Worm (Caenorhabditis elegans) whole organism, L4 larva: ENCODE data around the gene nuo-4.

Experiments used
- F44E2.7 ChIP-seq: fragments of 200-800 bp; sonication (Bioruptor generic); IDR thresholded peaks from 2 replicates; pipeline ENCODE4 v2.1.2; 2022; ENCODE audit warnings: missing genetic modification characterization, missing compliant biosample characterization
- F49E8.2 ChIP-seq: sonication (generic microtip); optimal IDR thresholded peaks from 2 replicates; lab custom pipeline; 2016; ENCODE audit warnings: missing compliant biosample characterization, mild to moderate bottlenecking, missing genetic modification characterization, borderline replicate concordance
- R02D3.7 ChIP-seq: fragments of 150-350 bp; sonication (generic microtip); optimal IDR thresholded peaks from 3 replicates; lab custom pipeline; 2014; ENCODE audit warnings: missing biosample characterization, missing genetic modification characterization
- Y48G9A.11 ChIP-seq: fragments of 200-800 bp; sonication (Bioruptor generic); IDR thresholded peaks from 2 replicates; pipeline ENCODE4 v1.3.6; 2022; ENCODE audit warnings: missing genetic modification reagents, missing genetic modification characterization, missing compliant biosample characterization
- Y5F2A.4 ChIP-seq: fragments of 200-800 bp; sonication (Bioruptor generic); optimal IDR thresholded peaks from 2 replicates; lab custom pipeline; 2018; ENCODE audit warnings: mild to moderate bottlenecking, missing genetic modification characterization, missing compliant biosample characterization
- Y75B8A.6 ChIP-seq: fragments of 200-800 bp; sonication (Bioruptor generic); IDR thresholded peaks from 2 replicates; pipeline ENCODE4 v1.3.6; 2022; ENCODE audit warnings: missing genetic modification reagents, missing genetic modification characterization, missing compliant biosample characterization
- aha-1 ChIP-seq: fragments of 150-350 bp; peaks from one replicate; lab custom pipeline; 2014; ENCODE audit warnings: missing biosample characterization, missing genetic modification characterization
- aly-2 ChIP-seq: sonication (generic microtip); optimal IDR thresholded peaks from 2 replicates; lab custom pipeline; 2018; ENCODE audit warnings: missing biosample characterization, missing genetic modification characterization
- ceh-20 ChIP-seq: fragments of 200-800 bp; sonication (Bioruptor generic); IDR thresholded peaks from 2 replicates; pipeline ENCODE4 v1.3.6; 2022; ENCODE audit warnings: missing genetic modification reagents, missing genetic modification characterization, missing compliant biosample characterization
- ceh-82 ChIP-seq: sonication (generic microtip); optimal IDR thresholded peaks from 2 replicates; lab custom pipeline; 2017; ENCODE audit warnings: missing biosample characterization, missing genetic modification characterization
- daf-12 ChIP-seq: fragments of 150-350 bp; optimal IDR thresholded peaks from 2 replicates; lab custom pipeline; 2014; ENCODE audit warnings: missing biosample characterization, missing genetic modification reagents, missing genetic modification characterization
- daf-16 ChIP-seq, 3 experiments: sonication (generic microtip); optimal IDR thresholded peaks; 2 replicates each; lab custom pipeline; 2016 to 2017; ENCODE audit warnings: missing genetic modification characterization in 3 of 3, missing genetic modification reagents in 3 of 3, mild to moderate bottlenecking in 2 of 3, missing compliant biosample characterization in 2 of 3, missing biosample characterization in 1 of 3, moderate library complexity in 1 of 3
- daf-19 ChIP-seq: fragments of 200-800 bp; sonication (Bioruptor generic); conservative IDR thresholded peaks from 2 replicates; pipeline ENCODE4 v1.3.6; 2022; ENCODE audit warnings: missing genetic modification characterization, missing compliant biosample characterization
- dmd-6 ChIP-seq: fragments of 200-800 bp; sonication (Bioruptor generic); IDR thresholded peaks from 2 replicates; pipeline ENCODE4 v1.3.6; 2022; ENCODE audit warnings: missing genetic modification reagents, missing genetic modification characterization, missing compliant biosample characterization
- dve-1 ChIP-seq: sonication (generic microtip); optimal IDR thresholded peaks from 2 replicates; lab custom pipeline; 2017; ENCODE audit warnings: antibody characterized with exemption, mild to moderate bottlenecking, missing genetic modification characterization, missing compliant biosample characterization; ENCODE audit not compliant: insufficient read depth
- fos-1 ChIP-seq: fragments of 150-350 bp; optimal IDR thresholded peaks from 2 replicates; lab custom pipeline; 2014; ENCODE audit warnings: missing biosample characterization, missing genetic modification characterization
- hlh-11 ChIP-seq: fragments of 200-800 bp; sonication (Bioruptor generic); optimal IDR thresholded peaks from 2 replicates; lab custom pipeline; 2018; ENCODE audit warnings: mild to moderate bottlenecking, missing genetic modification characterization, missing compliant biosample characterization
- hlh-30 ChIP-seq: sonication (generic microtip); optimal IDR thresholded peaks from 2 replicates; lab custom pipeline; 2017; ENCODE audit warnings: antibody characterized with exemption, mild to moderate bottlenecking, missing genetic modification characterization, missing compliant biosample characterization; ENCODE audit not compliant: insufficient read depth
- hmg-1.1 ChIP-seq: fragments of 200-800 bp; sonication (Bioruptor generic); IDR thresholded peaks from 2 replicates; pipeline ENCODE4 v1.3.6; 2022; ENCODE audit warnings: missing genetic modification reagents, missing genetic modification characterization, missing compliant biosample characterization
- jun-1 ChIP-seq: fragments of 150-350 bp; optimal IDR thresholded peaks from 2 replicates; lab custom pipeline; 2014; ENCODE audit warnings: missing biosample characterization, missing genetic modification reagents, missing genetic modification characterization
- lin-1 ChIP-seq: fragments of 200-800 bp; sonication (Bioruptor generic); IDR thresholded peaks from 2 replicates; pipeline ENCODE4 v1.3.6; 2022; ENCODE audit warnings: missing genetic modification reagents, missing genetic modification characterization, missing compliant biosample characterization
- lin-15B ChIP-seq: fragments of 150-350 bp; sonication (generic microtip); optimal IDR thresholded peaks from 3 replicates; lab custom pipeline; 2014; ENCODE audit warnings: missing biosample characterization, missing genetic modification characterization
- lin-38 ChIP-seq: fragments of 200-800 bp; sonication (Bioruptor generic); IDR thresholded peaks from 2 replicates; pipeline ENCODE4 v1.3.6; 2022; ENCODE audit warnings: missing genetic modification reagents, missing genetic modification characterization, missing compliant biosample characterization
- lin-39 ChIP-seq: fragments of 150-350 bp; optimal IDR thresholded peaks from 2 replicates; lab custom pipeline; 2014; ENCODE audit warnings: missing biosample characterization, missing genetic modification reagents, missing genetic modification characterization
- lsy-2 ChIP-seq, 2 experiments: fragments of 150-350 bp in 1 of 2; sonication (generic microtip) in 1 of 2; optimal IDR thresholded peaks; 2 replicates each; lab custom pipeline; 2014 to 2017; ENCODE audit warnings: missing biosample characterization in 2 of 2, missing genetic modification characterization in 2 of 2
- madf-9 ChIP-seq: fragments of 200-800 bp; sonication (Bioruptor generic); conservative IDR thresholded peaks from 2 replicates; pipeline ENCODE4 v1.3.6; 2022; ENCODE audit warnings: missing genetic modification reagents, missing genetic modification characterization, missing compliant biosample characterization
- mes-2 ChIP-seq: sonication (generic microtip); optimal IDR thresholded peaks from 2 replicates; lab custom pipeline; 2016; ENCODE audit warnings: missing genotype, mild to moderate bottlenecking, missing genetic modification characterization, missing compliant biosample characterization; ENCODE audit not compliant: poor library complexity, severe bottlenecking
- nhr-102 ChIP-seq: sonication (generic microtip); optimal IDR thresholded peaks from 2 replicates; lab custom pipeline; 2016; ENCODE audit warnings: mild to moderate bottlenecking, missing genetic modification characterization, moderate library complexity, missing compliant biosample characterization
- nhr-111 ChIP-seq: fragments of 200-800 bp; sonication (Bioruptor generic); optimal IDR thresholded peaks from 2 replicates; lab custom pipeline; 2018; ENCODE audit warnings: mild to moderate bottlenecking, missing genetic modification characterization, missing compliant biosample characterization
- nhr-28 ChIP-seq: fragments of 150-350 bp; optimal IDR thresholded peaks from 2 replicates; lab custom pipeline; 2014; ENCODE audit warnings: missing biosample characterization, missing genetic modification characterization
- nhr-41 ChIP-seq: fragments of 200-800 bp; sonication (Bioruptor generic); IDR thresholded peaks from 2 replicates; pipeline ENCODE4 v1.3.6; 2022; ENCODE audit warnings: missing genetic modification reagents, missing genetic modification characterization, missing compliant biosample characterization
- nhr-42 ChIP-seq: fragments of 200-800 bp; sonication (Bioruptor generic); IDR thresholded peaks from 2 replicates; pipeline ENCODE4 v1.3.6; 2022; ENCODE audit warnings: missing genetic modification characterization, missing compliant biosample characterization
- nhr-6 ChIP-seq: fragments of 150-350 bp; optimal IDR thresholded peaks from 2 replicates; lab custom pipeline; 2014; ENCODE audit warnings: missing biosample characterization, missing genetic modification characterization
- nhr-77 ChIP-seq: fragments of 150-350 bp; optimal IDR thresholded peaks from 2 replicates; lab custom pipeline; 2014; ENCODE audit warnings: missing biosample characterization, missing genetic modification characterization
- pqm-1 ChIP-seq: sonication (generic microtip); optimal IDR thresholded peaks from 2 replicates; lab custom pipeline; 2017; ENCODE audit warnings: missing biosample characterization, missing genetic modification characterization
- rbr-2 ChIP-seq: sonication (generic microtip); optimal IDR thresholded peaks from 2 replicates; lab custom pipeline; 2016; ENCODE audit warnings: missing genotype, missing genetic modification characterization, missing compliant biosample characterization
- sdz-12 ChIP-seq: fragments of 200-800 bp; sonication (Bioruptor generic); optimal IDR thresholded peaks from 2 replicates; lab custom pipeline; 2018; ENCODE audit warnings: mild to moderate bottlenecking, missing genetic modification characterization, missing compliant biosample characterization
- skn-1 ChIP-seq: fragments of 150-350 bp; optimal IDR thresholded peaks from 2 replicates; lab custom pipeline; 2014; ENCODE audit warnings: missing biosample characterization, missing genetic modification characterization
- snpc-1.2 ChIP-seq: fragments of 200-800 bp; sonication (Bioruptor generic); IDR thresholded peaks from 2 replicates; pipeline ENCODE4 v1.3.6; 2022; ENCODE audit warnings: missing genetic modification reagents, missing genetic modification characterization, missing compliant biosample characterization
- snpc-4 ChIP-seq: fragments of 150-350 bp; optimal IDR thresholded peaks from 2 replicates; lab custom pipeline; 2014; ENCODE audit warnings: missing biosample characterization, missing genetic modification characterization
- tag-97 ChIP-seq: fragments of 200-800 bp; sonication (Bioruptor generic); IDR thresholded peaks from 2 replicates; pipeline ENCODE4 v1.3.6; 2022; ENCODE audit warnings: missing genetic modification characterization, missing compliant biosample characterization
- unc-39 ChIP-seq: sonication (generic microtip); optimal IDR thresholded peaks from 2 replicates; lab custom pipeline; 2017; ENCODE audit warnings: missing biosample characterization, missing genetic modification characterization
- zag-1 ChIP-seq: fragments of 150-350 bp; optimal IDR thresholded peaks from 2 replicates; lab custom pipeline; 2014; ENCODE audit warnings: missing biosample characterization, missing genetic modification characterization
- zip-2 ChIP-seq: fragments of 150-350 bp; optimal IDR thresholded peaks from 2 replicates; lab custom pipeline; 2014; ENCODE audit warnings: missing biosample characterization, missing genetic modification characterization

The nuo-4 gene

DNA sequence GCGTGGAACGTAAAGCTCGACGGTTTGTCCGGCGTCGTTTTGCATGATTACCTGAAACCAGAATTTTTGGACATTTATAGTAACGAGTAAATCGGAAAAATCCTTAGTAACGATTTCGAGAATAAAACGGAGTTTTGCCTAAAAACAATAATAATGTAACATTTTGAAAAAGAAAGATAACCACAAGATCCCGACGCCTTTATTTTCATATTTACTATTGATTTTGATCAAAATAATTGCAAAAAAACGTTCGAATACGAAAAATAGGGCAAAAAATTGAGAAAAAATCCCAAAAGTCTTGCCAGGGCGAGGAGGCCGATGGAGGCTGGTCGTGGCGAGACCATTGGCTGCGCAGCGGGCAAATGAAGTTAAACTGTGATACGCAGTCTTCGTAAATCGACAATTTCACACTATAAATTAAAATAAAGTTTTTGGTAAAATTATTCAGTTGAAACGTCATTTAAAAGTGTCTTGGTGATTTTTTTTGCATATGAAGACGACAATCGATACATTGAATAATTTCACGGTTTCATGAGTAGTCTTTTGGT, 31.0 kb upstream of the nuo-4 start, which contains the start of gene rps-21 (continued):
- TF ChIP-seq R02D3.7 (tag; lab: Kevin White, UChicago) (peak; percentile 84), ceh-82 (tag; lab: Kevin White, UChicago) (no peak), F44E2.7 (GFP tag; lab: Robert Waterston, UW) (no peak), lin-39 (tag; lab: Kevin White, UChicago) (no peak), daf-12 (tag; lab: Kevin White, UChicago) (no peak), snpc-4 (tag; lab: Kevin White, UChicago) (no peak), zag-1 (tag; lab: Kevin White, UChicago) (no peak), mes-2 (peak; percentile 92), Y75B8A.6 (GFP tag; lab: Robert Waterston, UW) (no peak), Y5F2A.4 (no peak), nhr-111 (no peak), fos-1 (tag; lab: Kevin White, UChicago) (no peak), unc-39 (tag; lab: Kevin White, UChicago) (no peak), hmg-1.1 (peak; percentile 81), lin-1 (no peak), lin-15B (tag; lab: Kevin White, UChicago) (no peak), tag-97 (GFP tag; lab: Robert Waterston, UW) (no peak), zip-2 (no peak), F49E8.2 (tag; lab: Kevin White, UChicago) (no peak), sdz-12 (GFP tag; lab: Kevin White, UChicago) (no peak), nhr-6 (tag; lab: Kevin White, UChicago) (peak; percentile 77), nhr-42 (GFP tag; lab: Robert Waterston, UW) (no peak), jun-1 (tag; lab: Kevin White, UChicago) (no peak), snpc-1.2 (GFP tag; lab: Robert Waterston, UW) (no peak), Y48G9A.11 (GFP tag; lab: Robert Waterston, UW) (no peak), rbr-2 (peak; percentile 67), aha-1 (tag; lab: Kevin White, UChicago) (no peak), skn-1 (tag; lab: Kevin White, UChicago) (no peak), aly-2 (tag; lab: Kevin White, UChicago) (no peak), daf-19 (no peak)
- TF ChIP-seq, all 104 proteins: peak for 36

DNA sequence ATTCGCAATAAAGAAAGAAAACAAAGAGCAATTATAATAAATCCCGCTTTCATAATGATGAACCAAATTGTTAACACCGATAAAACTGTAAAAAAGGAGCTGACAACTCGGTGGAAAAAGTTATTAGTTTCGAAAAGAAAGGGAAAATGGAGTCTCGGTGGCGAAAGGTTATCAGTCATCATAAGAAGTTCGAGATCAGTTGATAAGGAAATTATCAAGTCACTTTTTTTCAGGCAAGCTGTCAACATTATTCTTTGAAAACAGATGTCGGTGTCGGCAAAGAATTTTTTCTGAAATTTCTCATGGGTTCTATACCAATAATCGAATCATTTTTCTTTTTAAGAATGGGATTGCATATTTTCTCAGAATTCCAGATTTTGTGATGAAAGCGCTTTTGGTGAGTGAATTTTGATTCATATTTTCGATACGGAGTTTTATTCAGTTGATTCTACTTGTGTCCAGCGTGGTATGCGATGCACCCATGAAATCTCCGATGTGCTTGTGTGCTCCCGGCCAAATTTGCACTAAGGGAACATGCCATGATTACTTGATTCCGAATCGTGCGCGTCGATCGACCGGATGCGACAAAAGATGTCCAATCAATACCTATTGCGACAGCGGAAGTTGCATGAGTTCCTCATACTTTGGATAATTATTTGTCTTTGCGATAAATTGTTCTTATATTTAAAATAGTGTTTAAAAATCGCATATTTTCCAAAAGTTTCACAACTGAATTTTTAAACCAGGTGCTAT, 29.9 kb upstream of the nuo-4 start, which contains the start of the genes F37C12.21 and F37C12.10:
TSS of gene F37C12.21 (plus strand) at position 58 of the 753 bp plus-strand sequence.
TSS of gene F37C12.10 (minus strand) at position 85 of the 753 bp plus-strand sequence.
- TF ChIP-seq lsy-2 (tag; optimal IDR thresholded peaks at IDR 0.05; lab: Kevin White, UChicago) (peak in 1 of 2 experiments; percentile 23), pqm-1 (tag; lab: Kevin White, UChicago) (peak; percentile 43), madf-9 (GFP tag; lab: Robert Waterston, UW) (no peak), hlh-30 (peak; percentile 13), dve-1 (tag; lab: Kevin White, UChicago) (peak; percentile 50), mes-2 (peak; percentile 42), hlh-11 (peak; percentile 67), nhr-102 (peak; percentile 7), nhr-41 (GFP tag; lab: Robert Waterston, UW) (peak; percentile 57; the same call in 1 of the 2 replicates), dmd-6 (GFP tag; lab: Robert Waterston, UW) (peak; percentile 43), daf-16 (GFP tag; optimal IDR thresholded peaks at IDR 0.05; lab: Kevin White, UChicago) (no peak), daf-16 (tag; optimal IDR thresholded peaks at IDR 0.05; lab: Kevin White, UChicago) (peak; percentile 81), ceh-20 (GFP tag; lab: Robert Waterston, UW) (no peak), hmg-1.1 (no peak), nhr-77 (tag; lab: Kevin White, UChicago) (peak; percentile 27), nhr-28 (tag; lab: Kevin White, UChicago) (peak; percentile 62), lin-38 (GFP tag; lab: Robert Waterston, UW) (peak; percentile 41)
